Fruit fly (Drosophila melanogaster) whole organism, embryonic: Measurements from ENCODE around the gene CG43321.

ENCODE experiments used
- ATbp ChIP-seq: fragments of 200-800 bp; sonication (Bioruptor generic); optimal IDR thresholded peaks from 2 replicates; lab custom pipeline; 2017; ENCODE audit warnings: missing biosample characterization, mild to moderate bottlenecking, missing genetic modification characterization, missing genetic modification reagents
- Ada2b ChIP-seq: fragments of 200-800 bp; sonication (Bioruptor generic); IDR thresholded peaks from 2 replicates; pipeline ENCODE4 v1.3.6; 2022; ENCODE audit warnings: missing biosample characterization, missing genetic modification characterization
- CG10147 ChIP-seq: fragments of 200-800 bp; sonication (Bioruptor generic); optimal IDR thresholded peaks from 2 replicates; lab custom pipeline; 2019; ENCODE audit warnings: missing biosample characterization, mild to moderate bottlenecking, missing genetic modification characterization, moderate library complexity
- CG11456 ChIP-seq: fragments of 200-800 bp; sonication (Bioruptor generic); IDR thresholded peaks from 3 replicates; pipeline ENCODE4 v1.3.6; 2022; ENCODE audit warnings: missing biosample characterization, missing genetic modification characterization
- CG11504 ChIP-seq: fragments of 200-800 bp; sonication (Bioruptor generic); optimal IDR thresholded peaks from 3 replicates; lab custom pipeline; 2019; ENCODE audit warnings: missing biosample characterization, mild to moderate bottlenecking, missing genetic modification characterization, moderate library complexity
- CG12659 ChIP-seq: fragments of 200-800 bp; sonication (Bioruptor generic); optimal IDR thresholded peaks from 3 replicates; lab custom pipeline; 2017; ENCODE audit warnings: mild to moderate bottlenecking, missing biosample characterization, missing genetic modification reagents, missing genetic modification characterization
- CG13123 ChIP-seq: fragments of 200-800 bp; sonication (Bioruptor generic); optimal IDR thresholded peaks from 2 replicates; lab custom pipeline; 2016; ENCODE audit warnings: missing biosample characterization, missing genetic modification characterization
- CG13296 ChIP-seq: fragments of 200-800 bp; sonication (Bioruptor generic); optimal IDR thresholded peaks from 3 replicates; lab custom pipeline; 2018; ENCODE audit warnings: missing biosample characterization, mild to moderate bottlenecking, missing genetic modification characterization
- CG14667 ChIP-seq: fragments of 200-800 bp; sonication (Bioruptor generic); IDR thresholded peaks from 2 replicates; pipeline ENCODE4 v1.3.6; 2022; ENCODE audit warnings: missing biosample characterization, missing genetic modification characterization
- CG17612 ChIP-seq: fragments of 200-800 bp; sonication (Bioruptor generic); IDR thresholded peaks from 2 replicates; pipeline ENCODE4 v1.3.6; 2022; ENCODE audit warnings: missing biosample characterization, missing genetic modification characterization
- CG2120 ChIP-seq: fragments of 200-800 bp; sonication (Bioruptor generic); optimal IDR thresholded peaks from 3 replicates; lab custom pipeline; 2016; ENCODE audit warnings: missing biosample characterization, missing genetic modification characterization
- CG2875 ChIP-seq: fragments of 200-800 bp; sonication (Bioruptor generic); optimal IDR thresholded peaks from 2 replicates; lab custom pipeline; 2017; ENCODE audit warnings: missing biosample characterization, mild to moderate bottlenecking, missing genetic modification characterization, missing genetic modification reagents
- CG31365 ChIP-seq: fragments of 200-800 bp; sonication (Bioruptor generic); optimal IDR thresholded peaks from 2 replicates; lab custom pipeline; 2018; ENCODE audit warnings: missing biosample characterization, mild to moderate bottlenecking, missing genetic modification characterization
- CG32767 ChIP-seq: fragments of 200-800 bp; sonication (Bioruptor generic); IDR thresholded peaks from 2 replicates; pipeline ENCODE4 v1.3.6; 2022; ENCODE audit warnings: missing biosample characterization, missing genetic modification characterization
- CG34422 ChIP-seq: fragments of 200-800 bp; sonication (Bioruptor generic); IDR thresholded peaks from 3 replicates; pipeline ENCODE4 v1.3.6; 2022; ENCODE audit warnings: missing biosample characterization, missing genetic modification characterization
- CG4328 ChIP-seq: fragments of 200-800 bp; sonication (Bioruptor generic); optimal IDR thresholded peaks from 3 replicates; lab custom pipeline; 2017; ENCODE audit warnings: missing biosample characterization, missing genetic modification reagents, missing genetic modification characterization
- CG43689 ChIP-seq: fragments of 200-800 bp; sonication (Bioruptor generic); IDR thresholded peaks from 2 replicates; pipeline ENCODE4 v1.3.6; 2022; ENCODE audit warnings: missing biosample characterization, missing genetic modification characterization
- CG4854 ChIP-seq: fragments of 200-800 bp; sonication (Bioruptor generic); optimal IDR thresholded peaks from 2 replicates; lab custom pipeline; 2016; ENCODE audit warnings: missing biosample characterization, missing genetic modification characterization, inconsistent platforms
- CG6854 ChIP-seq: fragments of 200-800 bp; sonication (Bioruptor generic); optimal IDR thresholded peaks from 3 replicates; lab custom pipeline; 2017; ENCODE audit warnings: missing biosample characterization, mild to moderate bottlenecking, missing genetic modification characterization
- E2f1 ChIP-seq: fragments of 200-800 bp; sonication (Bioruptor generic); IDR thresholded peaks from 2 replicates; pipeline ENCODE4 v1.3.6; 2022; ENCODE audit warnings: missing biosample characterization, missing genetic modification characterization
- Ets65A ChIP-seq: fragments of 200-800 bp; sonication (Bioruptor generic); peaks from one replicate; lab custom pipeline; 2016; ENCODE audit warnings: missing biosample characterization, missing genetic modification characterization
- Ets97D ChIP-seq: fragments of 200-800 bp; sonication (Bioruptor generic); optimal IDR thresholded peaks from 3 replicates; lab custom pipeline; 2016; ENCODE audit warnings: missing biosample characterization, missing genetic modification characterization
- Gsc ChIP-seq: fragments of 200-800 bp; sonication (Bioruptor generic); IDR thresholded peaks from 2 replicates; pipeline ENCODE4 v1.3.6; 2022; ENCODE audit warnings: missing biosample characterization, missing genetic modification characterization
- Gug ChIP-seq: fragments of 200-800 bp; sonication (Bioruptor generic); IDR thresholded peaks from 4 replicates; pipeline ENCODE4 v1.3.6; 2022; ENCODE audit warnings: missing biosample characterization, missing genetic modification characterization
- HHEX ChIP-seq: fragments of 200-800 bp; sonication (Bioruptor generic); optimal IDR thresholded peaks from 3 replicates; lab custom pipeline; 2017; ENCODE audit warnings: missing biosample characterization, mild to moderate bottlenecking, missing genetic modification characterization, missing genetic modification reagents
- Kr ChIP-seq: fragments of 200-800 bp; sonication (Bioruptor generic); optimal IDR thresholded peaks from 2 replicates; lab custom pipeline; 2017; ENCODE audit warnings: missing biosample characterization, mild to moderate bottlenecking, missing genetic modification characterization
- Mes4 ChIP-seq: fragments of 200-800 bp; sonication (Bioruptor generic); optimal IDR thresholded peaks from 2 replicates; lab custom pipeline; 2016; ENCODE audit warnings: missing biosample characterization, missing genetic modification characterization
- Ssrp ChIP-seq: fragments of 200-800 bp; sonication (Bioruptor generic); optimal IDR thresholded peaks from 2 replicates; lab custom pipeline; 2018; ENCODE audit warnings: missing biosample characterization, mild to moderate bottlenecking, missing genetic modification characterization, moderate library complexity
- al ChIP-seq: fragments of 200-800 bp; sonication (Bioruptor generic); IDR thresholded peaks from 2 replicates; pipeline ENCODE4 v1.3.6; 2022; ENCODE audit warnings: missing biosample characterization, missing genetic modification characterization
- bab2 ChIP-seq: fragments of 200-800 bp; sonication (Bioruptor generic); optimal IDR thresholded peaks from 2 replicates; lab custom pipeline; 2016; ENCODE audit warnings: missing biosample characterization, missing genetic modification characterization
- cad ChIP-seq: fragments of >200 bp; optimal IDR thresholded peaks from 2 replicates; lab custom pipeline; 2017; ENCODE audit warnings: missing biosample characterization, missing genetic modification characterization
- cato ChIP-seq: fragments of 200-800 bp; sonication (Bioruptor generic); optimal IDR thresholded peaks from 2 replicates; lab custom pipeline; 2016; ENCODE audit warnings: missing biosample characterization, missing genetic modification characterization, borderline replicate concordance
- chif ChIP-seq, 2 experiments: fragments of 200-800 bp; sonication (Bioruptor generic); optimal IDR thresholded peaks; 3 replicates each; lab custom pipeline; 2016; ENCODE audit warnings: missing biosample characterization in 2 of 2, missing genetic modification characterization in 2 of 2
- chn ChIP-seq: fragments of 200-800 bp; sonication (Bioruptor generic); optimal IDR thresholded peaks from 2 replicates; lab custom pipeline; 2016; ENCODE audit warnings: missing biosample characterization, missing genetic modification characterization
- fd3F ChIP-seq: fragments of 200-800 bp; sonication (Bioruptor generic); optimal IDR thresholded peaks from 2 replicates; lab custom pipeline; 2018; ENCODE audit warnings: missing biosample characterization, mild to moderate bottlenecking, missing genetic modification characterization, moderate library complexity
- gcm2 ChIP-seq: fragments of 200-800 bp; sonication (Bioruptor generic); optimal IDR thresholded peaks from 2 replicates; lab custom pipeline; 2016; ENCODE audit warnings: missing biosample characterization, missing genetic modification characterization
- her ChIP-seq: fragments of 200-800 bp; sonication (Bioruptor generic); optimal IDR thresholded peaks from 2 replicates; lab custom pipeline; 2016; ENCODE audit warnings: missing biosample characterization, missing genetic modification characterization
- kni ChIP-seq: fragments of 200-800 bp; sonication (Bioruptor generic); optimal IDR thresholded peaks from 3 replicates; lab custom pipeline; 2017; ENCODE audit warnings: mild to moderate bottlenecking, missing biosample characterization, missing genetic modification reagents, missing genetic modification characterization
- knrl ChIP-seq: fragments of 200-800 bp; sonication (Bioruptor generic); IDR thresholded peaks from 3 replicates; pipeline ENCODE4 v1.3.6; 2022; ENCODE audit warnings: missing biosample characterization, missing genetic modification characterization; ENCODE audit not compliant: partially characterized antibody
- lola ChIP-seq, 3 experiments: fragments of >200 bp in 2 of 3; fragments of 200-800 bp in 1 of 3; sonication (Bioruptor generic) in 1 of 3; optimal IDR thresholded peaks; 2 replicates each; lab custom pipeline; 2017 to 2019; ENCODE audit warnings: missing biosample characterization in 3 of 3, missing genetic modification characterization in 3 of 3, mild to moderate bottlenecking in 1 of 3, moderate library complexity in 1 of 3
- nau ChIP-seq: fragments of 200-800 bp; sonication (Bioruptor generic); optimal IDR thresholded peaks from 3 replicates; lab custom pipeline; 2017; ENCODE audit warnings: missing biosample characterization, mild to moderate bottlenecking, missing genetic modification characterization, missing genetic modification reagents
- oc ChIP-seq: fragments of 200-800 bp; sonication (Bioruptor generic); optimal IDR thresholded peaks from 2 replicates; lab custom pipeline; 2018; ENCODE audit warnings: missing biosample characterization, mild to moderate bottlenecking, missing genetic modification characterization, moderate library complexity
- pum ChIP-seq: fragments of 200-800 bp; sonication (Bioruptor generic); optimal IDR thresholded peaks from 2 replicates; lab custom pipeline; 2016; ENCODE audit warnings: missing biosample characterization, missing genetic modification characterization
- ranshi ChIP-seq: fragments of 200-800 bp; sonication (Bioruptor generic); IDR thresholded peaks from 2 replicates; pipeline ENCODE4 v1.3.6; 2022; ENCODE audit warnings: missing biosample characterization, missing genetic modification characterization
- sima ChIP-seq: fragments of 200-800 bp; sonication (Bioruptor generic); optimal IDR thresholded peaks from 2 replicates; lab custom pipeline; 2016; ENCODE audit warnings: missing biosample characterization, missing genetic modification characterization
- sisA ChIP-seq: fragments of 200-800 bp; sonication (Bioruptor generic); IDR thresholded peaks from 2 replicates; pipeline ENCODE4 v1.3.6; 2022; ENCODE audit warnings: missing biosample characterization, missing genetic modification characterization
- slbo ChIP-seq: fragments of 200-800 bp; sonication (Bioruptor generic); IDR thresholded peaks from 2 replicates; pipeline ENCODE4 v1.3.6; 2022; ENCODE audit warnings: missing biosample characterization, missing genetic modification characterization
- slou ChIP-seq: fragments of 200-800 bp; sonication (Bioruptor generic); optimal IDR thresholded peaks from 3 replicates; lab custom pipeline; 2016; ENCODE audit warnings: missing biosample characterization, missing genetic modification characterization
- wek ChIP-seq: fragments of 200-800 bp; sonication (Bioruptor generic); optimal IDR thresholded peaks from 3 replicates; lab custom pipeline; 2018; ENCODE audit warnings: missing biosample characterization, mild to moderate bottlenecking, missing genetic modification characterization, moderate library complexity
- zen2 ChIP-seq: fragments of 200-800 bp; sonication (Bioruptor generic); IDR thresholded peaks from 3 replicates; pipeline ENCODE4 v1.3.6; 2022; ENCODE audit warnings: missing biosample characterization, missing genetic modification characterization; ENCODE audit not compliant: partially characterized antibody

Gene CG43321

DNA sequence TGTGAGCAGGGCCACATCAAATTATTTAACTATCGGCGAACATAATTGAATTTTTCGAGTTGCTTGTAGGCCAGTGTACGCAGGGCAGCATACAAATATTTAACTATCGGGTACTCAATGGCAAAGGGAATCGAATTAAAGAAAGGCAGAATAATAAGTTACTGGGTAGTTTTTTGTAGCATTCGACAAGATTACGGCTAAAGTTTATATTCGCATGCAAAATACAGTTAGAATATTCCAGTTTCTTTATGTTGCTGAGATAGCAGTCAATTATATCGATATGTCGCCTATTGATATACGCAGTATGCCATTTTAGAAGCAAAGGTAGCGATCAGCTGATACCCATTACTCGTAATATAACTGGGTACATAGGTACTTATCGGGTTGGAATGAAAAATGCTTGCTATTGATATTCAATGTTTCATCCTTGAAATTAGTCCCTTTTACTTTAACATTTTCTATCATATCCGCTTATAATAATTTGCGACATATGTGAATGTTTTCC lies 44.0 kb upstream of the CG43321 start (continued):
- TF ChIP-seq wek (GFP tag; lab: Kevin White, UChicago) (peak; percentile 26), CG13296 (no peak), Kr (no peak), CG32767 (0 out of 2 replicates have a peak, but pooled peaks have one; percentile 33), CG4328 (GFP tag; lab: Kevin White, UChicago) (no peak), Ets97D (GFP tag; lab: Kevin White, UChicago) (peak; percentile 49), CG13123 (GFP tag; lab: Kevin White, UChicago) (peak; percentile 27), Ets65A (GFP tag; lab: Kevin White, UChicago) (peak; percentile 89), CG12659 (GFP tag; lab: Kevin White, UChicago) (peak; percentile 24), cato (GFP tag; lab: Kevin White, UChicago) (no peak), CG10147 (GFP tag; lab: Kevin White, UChicago) (no peak), sisA (GFP tag; lab: Robert Waterston, UW) (no peak), her (peak; percentile 66), CG2875 (peak; percentile 55), CG11504 (tag; lab: Kevin White, UChicago) (peak; percentile 51), E2f1 (GFP tag; lab: Robert Waterston, UW) (no peak), ATbp (peak; percentile 10), CG17612 (GFP tag; lab: Robert Waterston, UW) (no peak), CG34422 (GFP tag; lab: Robert Waterston, UW) (no peak; the same call in 2 of the 3 replicates), CG31365 (tag; lab: Kevin White, UChicago) (peak; percentile 20), CG11456 (GFP tag; lab: Robert Waterston, UW) (peak; percentile 16; the same call in 2 of the 3 replicates), CG4854 (peak; percentile 30), CG6854 (GFP tag; lab: Kevin White, UChicago) (peak; percentile 60), cad (GFP tag; lab: Kevin White, UChicago) (no peak), lola (GFP tag; optimal IDR thresholded peaks at IDR 0.05; lab: Kevin White, UChicago) (peak in 1 of 3 experiments; percentile 41), zen2 (GFP tag; lab: Robert Waterston, UW) (peak; percentile 88), ranshi (peak; percentile 62), Ada2b (no peak), sima (GFP tag; lab: Kevin White, UChicago) (no peak), slbo (GFP tag; lab: Robert Waterston, UW) (peak; percentile 54), CG14667 (GFP tag; lab: Robert Waterston, UW) (no peak), slou (GFP tag; lab: Kevin White, UChicago) (no peak), pum (GFP tag; lab: Kevin White, UChicago) (peak; percentile 1), knrl (GFP tag; lab: Robert Waterston, UW) (no peak; the same call in 1 of the 3 replicates), CG43689 (no peak), fd3F (no peak), Ssrp (tag; lab: Kevin White, UChicago) (no peak), HHEX (GFP tag; lab: Kevin White, UChicago) (peak; percentile 65), bab2 (peak; percentile 57), CG2120 (peak; percentile 75), Mes4 (GFP tag; lab: Kevin White, UChicago) (peak; percentile 59), al (0 out of 2 replicates have a peak, but pooled peaks have one; percentile 4), gcm2 (GFP tag; lab: Kevin White, UChicago) (no peak), Gug (GFP tag; lab: Robert Waterston, UW) (peak; percentile 67), nau (no peak), kni (no peak), oc (tag; lab: Kevin White, UChicago) (peak; percentile 19), chif (GFP tag; optimal IDR thresholded peaks at IDR 0.05; lab: Kevin White, UChicago) (peak in 1 of 2 experiments; percentile 56), Gsc (no peak), chn (peak; percentile 43)
